Worm (Caenorhabditis elegans) whole organism, L3 larva: ENCODE measurements around the gene lin-5.
A peak's percentile ranks its signal among the peaks of the same experiment; 100 is the strongest.

ENCODE experiments used
- aly-2 ChIP-seq: fragments of 150-350 bp; optimal IDR thresholded peaks from 2 replicates; lab custom pipeline; 2014; ENCODE audit warnings: missing biosample characterization, missing genetic modification characterization
- ceh-16 ChIP-seq: sonication (generic microtip); optimal IDR thresholded peaks from 2 replicates; lab custom pipeline; 2017; ENCODE audit warnings: missing biosample characterization, missing genetic modification characterization
- ceh-28 ChIP-seq: fragments of 150-350 bp; optimal IDR thresholded peaks from 2 replicates; lab custom pipeline; 2014; ENCODE audit warnings: missing biosample characterization, missing genetic modification reagents, missing genetic modification characterization
- ceh-82 ChIP-seq: fragments of 150-350 bp; optimal IDR thresholded peaks from 2 replicates; lab custom pipeline; 2014; ENCODE audit warnings: missing biosample characterization, missing genetic modification characterization
- ceh-9 ChIP-seq: sonication (generic microtip); optimal IDR thresholded peaks from 2 replicates; lab custom pipeline; 2018; ENCODE audit warnings: missing biosample characterization, missing genetic modification characterization
- daf-12 ChIP-seq: fragments of 150-350 bp; optimal IDR thresholded peaks from 2 replicates; lab custom pipeline; 2014; ENCODE audit warnings: missing biosample characterization, missing genetic modification reagents, missing genetic modification characterization
- egl-5 ChIP-seq: fragments of 150-350 bp; optimal IDR thresholded peaks from 2 replicates; lab custom pipeline; 2017; ENCODE audit warnings: missing biosample characterization, missing genetic modification reagents, missing genetic modification characterization, inconsistent platforms
- elt-1 ChIP-seq: fragments of 150-350 bp; optimal IDR thresholded peaks from 2 replicates; lab custom pipeline; 2014; ENCODE audit warnings: missing biosample characterization, missing genetic modification characterization
- elt-2 ChIP-seq: sonication (generic microtip); optimal IDR thresholded peaks from 2 replicates; lab custom pipeline; 2016; ENCODE audit warnings: missing genetic modification reagents, mild to moderate bottlenecking, missing genetic modification characterization, missing compliant biosample characterization
- elt-3 ChIP-seq, 3 experiments: fragments of 150-350 bp in 1 of 3; sonication (generic microtip) in 2 of 3; optimal IDR thresholded peaks; 2 replicates in 2 of 3; 4 replicates in 1 of 3; lab custom pipeline; 2014 to 2017; ENCODE audit warnings: missing biosample characterization in 3 of 3, missing genetic modification characterization in 3 of 3
- eor-1 ChIP-seq, 2 experiments: fragments of 150-350 bp; optimal IDR thresholded peaks; 2 replicates each; lab custom pipeline; 2014 to 2018; ENCODE audit warnings: missing biosample characterization in 2 of 2, missing genetic modification characterization in 2 of 2
- fkh-10 ChIP-seq: sonication (generic microtip); optimal IDR thresholded peaks from 2 replicates; lab custom pipeline; 2017; ENCODE audit warnings: missing biosample characterization, missing genetic modification reagents, missing genetic modification characterization
- fkh-2 ChIP-seq: fragments of 150-350 bp; optimal IDR thresholded peaks from 2 replicates; lab custom pipeline; 2014; ENCODE audit warnings: missing biosample characterization, missing genetic modification reagents, missing genetic modification characterization
- fos-1 ChIP-seq: fragments of 150-350 bp; optimal IDR thresholded peaks from 2 replicates; lab custom pipeline; 2014; ENCODE audit warnings: missing biosample characterization, missing genetic modification characterization
- hmg-11 ChIP-seq: sonication (generic microtip); optimal IDR thresholded peaks from 2 replicates; lab custom pipeline; 2016; ENCODE audit warnings: missing genetic modification characterization, missing compliant biosample characterization
- jun-1 ChIP-seq: fragments of 150-350 bp; optimal IDR thresholded peaks from 2 replicates; lab custom pipeline; 2014; ENCODE audit warnings: missing biosample characterization, missing genetic modification reagents, missing genetic modification characterization
- lin-15B ChIP-seq: fragments of 150-350 bp; optimal IDR thresholded peaks from 2 replicates; lab custom pipeline; 2014; ENCODE audit warnings: missing biosample characterization, missing genetic modification characterization
- lin-39 ChIP-seq: fragments of 150-350 bp; optimal IDR thresholded peaks from 2 replicates; lab custom pipeline; 2018; ENCODE audit warnings: missing biosample characterization, missing genetic modification reagents, missing genetic modification characterization
- lsy-12 ChIP-seq: sonication (generic microtip); optimal IDR thresholded peaks from 2 replicates; lab custom pipeline; 2016; ENCODE audit warnings: mild to moderate bottlenecking, missing genetic modification characterization, missing compliant biosample characterization
- mdl-1 ChIP-seq: fragments of 150-350 bp; optimal IDR thresholded peaks from 2 replicates; lab custom pipeline; 2014; ENCODE audit warnings: missing biosample characterization, missing genetic modification characterization
- mml-1 ChIP-seq: fragments of 150-350 bp; sonication (generic microtip); optimal IDR thresholded peaks from 3 replicates; lab custom pipeline; 2014; ENCODE audit warnings: missing biosample characterization, missing genetic modification characterization
- nfya-1 ChIP-seq: sonication (generic microtip); optimal IDR thresholded peaks from 2 replicates; lab custom pipeline; 2017; ENCODE audit warnings: missing genetic modification characterization, mild to moderate bottlenecking, missing compliant biosample characterization, antibody characterized with exemption, moderate library complexity; ENCODE audit not compliant: insufficient read depth
- nhr-12 ChIP-seq: fragments of 150-350 bp; optimal IDR thresholded peaks from 2 replicates; lab custom pipeline; 2014; ENCODE audit warnings: missing biosample characterization, missing genetic modification characterization
- nhr-23 ChIP-seq: fragments of 150-350 bp; optimal IDR thresholded peaks from 2 replicates; lab custom pipeline; 2014; ENCODE audit warnings: missing biosample characterization, missing genetic modification reagents, missing genetic modification characterization
- nhr-25 ChIP-seq: sonication (generic microtip); optimal IDR thresholded peaks from 2 replicates; lab custom pipeline; 2017; ENCODE audit warnings: missing biosample characterization, missing genetic modification characterization
- nhr-43 ChIP-seq: sonication (generic microtip); optimal IDR thresholded peaks from 2 replicates; lab custom pipeline; 2016; ENCODE audit warnings: mild to moderate bottlenecking, missing genetic modification characterization, missing compliant biosample characterization; ENCODE audit not compliant: poor library complexity, severe bottlenecking
- nhr-67 ChIP-seq: fragments of 150-350 bp; optimal IDR thresholded peaks from 2 replicates; lab custom pipeline; 2014; ENCODE audit warnings: missing biosample characterization, missing genetic modification characterization
- nhr-76 ChIP-seq: fragments of 150-350 bp; sonication (generic microtip); optimal IDR thresholded peaks from 5 replicates; lab custom pipeline; 2014; ENCODE audit warnings: missing biosample characterization, missing genetic modification characterization
- nhr-77 ChIP-seq: fragments of 150-350 bp; optimal IDR thresholded peaks from 2 replicates; lab custom pipeline; 2014; ENCODE audit warnings: missing biosample characterization, missing genetic modification characterization
- pha-4 ChIP-seq: fragments of 150-350 bp; optimal IDR thresholded peaks from 2 replicates; lab custom pipeline; 2014; ENCODE audit warnings: missing biosample characterization, missing genetic modification reagents, missing genetic modification characterization
- sea-2 ChIP-seq: fragments of 150-350 bp; sonication (generic microtip); optimal IDR thresholded peaks from 4 replicates; lab custom pipeline; 2014; ENCODE audit warnings: missing biosample characterization, missing genetic modification reagents, missing genetic modification characterization
- skn-1 ChIP-seq: fragments of 150-350 bp; optimal IDR thresholded peaks from 2 replicates; lab custom pipeline; 2014; ENCODE audit warnings: missing biosample characterization, missing genetic modification characterization
- snpc-4 ChIP-seq: fragments of 150-350 bp; optimal IDR thresholded peaks from 2 replicates; lab custom pipeline; 2014; ENCODE audit warnings: missing biosample characterization, missing genetic modification characterization
- tbx-2 ChIP-seq: sonication (generic microtip); optimal IDR thresholded peaks from 2 replicates; lab custom pipeline; 2016; ENCODE audit warnings: mild to moderate bottlenecking, missing genetic modification characterization, missing compliant biosample characterization
- unc-39 ChIP-seq: sonication (generic microtip); optimal IDR thresholded peaks from 4 replicates; lab custom pipeline; 2017; ENCODE audit warnings: missing biosample characterization, missing genetic modification characterization
- unc-62 ChIP-seq: fragments of 150-350 bp; sonication (generic microtip); optimal IDR thresholded peaks from 4 replicates; lab custom pipeline; 2014; ENCODE audit warnings: missing biosample characterization, missing genetic modification reagents, missing genetic modification characterization
- zag-1 ChIP-seq: fragments of 150-350 bp; optimal IDR thresholded peaks from 2 replicates; lab custom pipeline; 2014; ENCODE audit warnings: missing biosample characterization, missing genetic modification characterization
- ztf-4 ChIP-seq: fragments of 150-350 bp; optimal IDR thresholded peaks from 2 replicates; lab custom pipeline; 2014; ENCODE audit warnings: missing biosample characterization, missing genetic modification characterization

Gene lin-5

DNA sequence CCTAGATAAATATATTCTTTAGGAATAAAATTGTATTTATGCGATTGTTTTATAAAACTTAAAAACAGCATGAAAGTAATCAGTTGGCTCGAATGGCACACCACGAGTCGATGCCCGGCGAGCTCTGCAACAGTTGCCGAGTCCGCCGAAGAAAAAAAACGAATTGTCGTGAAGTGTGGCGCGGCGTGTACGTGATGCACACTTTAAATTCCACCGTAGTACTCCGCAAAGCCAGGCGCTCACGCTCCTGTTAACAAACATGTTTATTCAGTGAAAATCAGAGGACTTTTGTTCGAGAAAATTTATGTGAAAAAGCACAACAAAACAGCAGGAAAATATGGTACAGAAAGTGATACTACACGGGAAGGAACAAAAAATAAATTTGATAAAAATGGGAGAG is 10.3 kb downstream of the lin-5 start (continued):
- TF ChIP-seq skn-1 (tag; lab: Kevin White, UChicago): no peak

DNA sequence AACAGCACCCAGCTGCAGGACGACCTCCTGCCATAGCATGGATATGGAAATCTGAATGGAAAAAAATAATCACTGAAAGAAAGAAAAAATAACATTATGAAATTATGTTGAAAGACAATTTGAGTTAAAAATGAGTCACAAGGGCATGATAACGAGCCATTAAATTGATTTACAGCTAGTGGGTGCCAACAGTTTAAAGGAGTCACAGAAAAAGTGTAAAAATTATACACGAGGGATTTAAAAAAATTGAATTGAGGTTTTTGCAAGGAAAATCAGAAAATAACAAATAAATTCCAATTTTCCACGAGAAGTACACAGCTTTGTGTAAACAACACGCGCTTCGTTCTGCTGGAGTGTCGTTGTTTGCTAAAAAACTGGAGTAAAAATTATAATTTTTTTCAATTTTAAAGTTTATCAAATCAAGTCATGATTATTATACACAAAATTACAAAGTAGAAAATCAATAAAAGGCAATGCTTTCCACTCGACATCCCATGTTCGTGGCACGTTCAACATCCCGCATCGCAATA is 13.5 kb downstream of the lin-5 start, which contains the start of gene T01H3.3:
Gene T01H3.3, minus strand, starts transcription at position 51 of the 530 bp plus-strand sequence.
- TF ChIP-seq nhr-23 (peak; percentile 60), nhr-25 (tag; lab: Kevin White, UChicago) (no peak), pha-4 (tag; lab: Kevin White, UChicago) (peak; percentile 84), elt-2 (peak; percentile 6), ceh-16 (tag; lab: Kevin White, UChicago) (no peak), nfya-1 (tag; lab: Kevin White, UChicago) (peak; percentile 58), lin-15B (tag; lab: Kevin White, UChicago) (peak; percentile 54)

DNA sequence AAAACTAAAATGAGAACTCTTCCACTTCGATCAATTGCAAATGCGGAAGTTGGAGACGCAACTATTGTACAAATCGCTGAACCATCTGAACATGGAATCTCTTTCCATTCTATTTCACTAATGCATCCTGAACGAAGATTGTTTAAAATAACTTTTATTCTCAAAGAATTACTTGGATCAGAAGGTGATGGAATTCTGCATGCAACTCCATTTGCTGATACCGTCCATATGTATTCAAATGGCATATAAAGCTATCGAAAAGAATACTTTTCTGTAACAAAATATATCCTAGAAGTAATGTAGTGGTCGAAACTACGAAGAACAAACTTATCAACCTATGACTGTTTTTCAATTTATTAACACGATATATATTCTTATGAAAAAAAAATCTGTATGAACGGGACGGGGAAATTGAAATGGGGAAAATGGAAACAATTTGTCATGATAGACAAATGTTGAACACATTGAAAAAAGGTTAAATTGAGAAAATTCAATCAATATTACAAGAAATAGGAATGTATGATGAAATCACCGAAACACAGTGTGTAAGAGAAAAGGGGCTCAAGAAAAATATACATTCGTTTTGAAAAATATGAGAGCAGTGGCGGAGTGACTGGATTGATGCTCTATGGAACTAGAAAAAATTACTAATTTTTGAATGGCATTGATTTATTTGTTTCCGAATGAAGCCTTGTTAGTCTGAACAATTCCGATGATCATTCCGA is 17.5 kb downstream of the lin-5 start, which contains the start of gene T01H3.2:
Gene T01H3.2, minus strand, starts transcription at position 251 of the 725 bp plus-strand sequence.
- peak; percentile 18 for TF ChIP-seq elt-2
- TF ChIP-seq snpc-4 (tag; lab: Kevin White, UChicago): no peak
- TF ChIP-seq unc-39: no peak
- TF ChIP-seq nhr-12 (tag; lab: Kevin White, UChicago): no peak
- TF ChIP-seq ztf-4: no peak
- no peak for TF ChIP-seq elt-1
- peak; percentile 13 for TF ChIP-seq nhr-43 (tag; lab: Kevin White, UChicago)
- TF ChIP-seq fkh-10 (GFP tag; lab: Kevin White, UChicago): no peak
- TF ChIP-seq pha-4 (tag; lab: Kevin White, UChicago): no peak
- no peak for TF ChIP-seq nhr-76 (tag; lab: Kevin White, UChicago)
- peak; percentile 15 for TF ChIP-seq nhr-23
- TF ChIP-seq ceh-16 (tag; lab: Kevin White, UChicago): no peak
- TF ChIP-seq elt-3 (tag; optimal IDR thresholded peaks at IDR 0.05; lab: Kevin White, UChicago): no peak

DNA sequence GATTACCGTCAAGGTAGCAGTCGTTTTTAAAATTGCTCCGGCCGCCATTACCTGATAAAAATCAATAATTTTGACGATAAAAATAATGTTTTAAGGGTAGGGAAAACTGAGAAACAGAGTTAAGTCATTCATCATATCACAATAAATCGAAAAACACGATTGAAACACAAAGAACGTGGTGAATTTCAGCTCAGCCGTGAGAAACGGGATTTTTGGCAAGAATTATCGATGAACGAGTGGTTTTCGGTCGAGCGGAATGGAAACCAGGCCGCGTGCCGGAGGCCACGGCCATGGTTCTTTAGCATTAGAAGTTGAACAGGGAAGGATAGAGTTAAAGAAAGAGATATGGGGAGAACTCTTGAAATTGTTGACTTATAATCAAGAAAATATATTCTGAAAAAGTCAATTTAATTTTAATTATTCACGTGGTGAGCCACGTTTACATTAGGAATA is 18.9 kb downstream of the lin-5 start, which contains the start of the genes vha-4 and T01H3.5:
Gene vha-4, minus strand, starts transcription at position 51 of the 453 bp plus-strand sequence.
Gene T01H3.5, plus strand, starts transcription at position 351 of the 453 bp plus-strand sequence.
- TF ChIP-seq nhr-76 (tag; lab: Kevin White, UChicago) (no peak), lin-39 (no peak), hmg-11 (tag; lab: Kevin White, UChicago) (peak; percentile 52), ceh-16 (tag; lab: Kevin White, UChicago) (no peak), lin-15B (tag; lab: Kevin White, UChicago) (peak; percentile 4)

DNA sequence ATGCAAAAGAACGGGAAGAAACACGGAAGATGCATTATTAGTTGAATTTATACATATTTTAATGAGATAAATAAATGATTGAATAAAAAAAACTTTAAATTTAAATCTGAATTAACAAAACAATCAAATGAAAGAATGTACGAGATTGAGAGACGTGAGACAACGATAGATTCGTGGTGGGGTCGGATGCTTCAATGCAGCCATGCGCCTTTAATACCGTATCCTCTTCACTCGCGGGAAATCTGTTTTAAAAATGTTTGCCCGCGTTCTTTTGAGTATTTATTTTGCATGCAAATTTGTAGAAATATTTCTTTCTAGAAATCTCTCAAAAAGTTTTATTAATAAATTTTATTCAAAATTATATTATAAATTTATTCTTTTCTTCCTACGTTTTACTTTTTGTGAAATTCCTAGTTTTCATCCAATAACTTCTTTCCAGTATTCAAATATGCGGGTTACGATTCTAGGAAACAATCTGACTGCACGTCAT is 20.0 kb downstream of the lin-5 start, which contains the start of gene perm-1:
Gene perm-1, plus strand, starts transcription at position 440 of the 490 bp plus-strand sequence.
- no peak for TF ChIP-seq mml-1
- TF ChIP-seq ceh-82: no peak
- TF ChIP-seq aly-2 (tag; lab: Kevin White, UChicago): no peak
- no peak for TF ChIP-seq eor-1 (tag; optimal IDR thresholded peaks at IDR 0.05; lab: Kevin White, UChicago)
- TF ChIP-seq tbx-2 (tag; lab: Kevin White, UChicago): no peak
- TF ChIP-seq fos-1 (tag; lab: Kevin White, UChicago): no peak
- TF ChIP-seq unc-39: no peak
- TF ChIP-seq fkh-2: no peak
- no peak for TF ChIP-seq snpc-4 (tag; lab: Kevin White, UChicago)
- TF ChIP-seq ceh-16 (tag; lab: Kevin White, UChicago): no peak

DNA sequence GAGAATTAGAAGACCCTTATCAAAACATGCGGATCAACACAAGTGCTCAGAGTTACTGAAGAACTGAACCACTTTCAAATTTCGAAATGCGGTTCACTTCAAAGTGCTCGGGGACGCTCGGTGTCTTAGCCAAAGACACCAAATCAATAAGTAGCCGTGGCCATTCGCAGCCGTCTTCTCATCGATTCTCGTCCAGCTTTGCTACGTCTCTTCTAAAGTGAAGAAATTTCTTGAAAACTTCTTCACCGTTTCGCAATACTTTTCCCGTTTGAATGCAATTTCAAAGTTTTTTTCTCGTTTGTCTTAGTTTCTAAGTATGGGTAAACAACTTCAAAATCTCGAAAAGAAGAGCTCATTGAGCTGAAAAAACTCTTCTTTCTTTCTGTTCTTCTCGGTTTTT is 24.5 kb downstream of the lin-5 start:
- TF ChIP-seq nfya-1 (tag; lab: Kevin White, UChicago) (peak; percentile 74), unc-39 (no peak), nhr-77 (tag; lab: Kevin White, UChicago) (no peak), ceh-9 (tag; lab: Kevin White, UChicago) (no peak), nhr-25 (tag; lab: Kevin White, UChicago) (no peak), unc-62 (no peak), mml-1 (no peak), snpc-4 (tag; lab: Kevin White, UChicago) (no peak), daf-12 (tag; lab: Kevin White, UChicago) (no peak), zag-1 (tag; lab: Kevin White, UChicago) (no peak), fkh-10 (GFP tag; lab: Kevin White, UChicago) (peak; percentile 31), lin-39 (peak; percentile 60), jun-1 (tag; lab: Kevin White, UChicago) (no peak), sea-2 (GFP tag; lab: Kevin White, UChicago) (peak; percentile 40), lsy-12 (tag; lab: Kevin White, UChicago) (no peak), egl-5 (tag; lab: Kevin White, UChicago) (no peak), fos-1 (tag; lab: Kevin White, UChicago) (no peak), hmg-11 (tag; lab: Kevin White, UChicago) (peak; percentile 18), nhr-67 (tag; lab: Kevin White, UChicago) (no peak), skn-1 (tag; lab: Kevin White, UChicago) (no peak), pha-4 (tag; lab: Kevin White, UChicago) (no peak), ceh-28 (tag; lab: Kevin White, UChicago) (no peak), mdl-1 (tag; lab: Kevin White, UChicago) (no peak)
